Worm (Caenorhabditis elegans) whole organism, dauer: ENCODE results near the gene chil-21.

Experiments used
- unc-62 ChIP-seq: sonication (generic microtip); optimal IDR thresholded peaks from 2 replicates; lab custom pipeline; 2017; ENCODE audit warnings: missing biosample characterization, missing genetic modification reagents, missing genetic modification characterization

chil-21 gene

ce11 chrII:9433609-9434008 lies 28.2 kb downstream of the chil-21 start, which contains the start of gene kin-15:
kin-15 (minus strand) TSS chrII:9433709.
- no peak for TF ChIP-seq unc-62

ce11 chrII:9431119-9431518 lies 30.7 kb downstream of the chil-21 start:
- no peak for TF ChIP-seq unc-62

- TF ChIP-seq unc-62 = no peak
These were observed 34.1 kb downstream of the chil-21 start, which contains the start of gene M176.5 for ce11 chrII:9427644-9428043. M176.5 (minus strand) TSS chrII:9427744.

ce11 chrII:9426076-9426475 lies 35.7 kb downstream of the chil-21 start, which contains the start of gene M176.10:
M176.10 (minus strand) TSS chrII:9426176.
- no peak for TF ChIP-seq unc-62

- TF ChIP-seq unc-62 = no peak
These were observed 39.8 kb downstream of the chil-21 start, which contains the start of gene M176.11 for ce11 chrII:9421969-9422368. M176.11 (plus strand) TSS chrII:9422269.

- no peak for TF ChIP-seq unc-62
These were observed 42.8 kb downstream of the chil-21 start for ce11 chrII:9418843-9419532.

- TF ChIP-seq unc-62 = no peak
These were observed 43.7 kb downstream of the chil-21 start, which contains the start of the genes M176.4 and M176.16 for ce11 chrII:9418065-9418567. M176.4 (plus strand) TSS chrII:9418365. M176.16 (plus strand) TSS chrII:9418517.

- no peak for TF ChIP-seq unc-62
These were observed 45.2 kb downstream of the chil-21 start, which contains the start of the genes gss-1 and chch-3 for ce11 chrII:9416381-9417276. gss-1 (minus strand) TSS chrII:9416431. chch-3 (plus strand) TSS chrII:9417013.

ce11 chrII:9412086-9412608 lies 49.6 kb downstream of the chil-21 start, which contains the start of gene arrd-3:
arrd-3 (plus strand) TSS chrII:9412558.
- TF ChIP-seq unc-62 = no peak

ce11 chrII:9411497-9411896 lies 50.3 kb downstream of the chil-21 start, which contains the start of gene M176.9:
M176.9 (minus strand) TSS chrII:9411597.
- TF ChIP-seq unc-62 = no peak
